Worm (Caenorhabditis elegans) whole organism, L4/young adult: Measurements from ENCODE around the gene Y55B1BR.6.

Experiments
- W03F9.2 ChIP-seq: fragments of 150-350 bp; optimal IDR thresholded peaks from 2 replicates; lab custom pipeline; 2014; ENCODE audit warnings: missing biosample characterization, missing genetic modification characterization
- dao-5 ChIP-seq: sonication (generic microtip); optimal IDR thresholded peaks from 2 replicates; lab custom pipeline; 2016; ENCODE audit warnings: missing genotype, missing genetic modification characterization, moderate library complexity, missing compliant biosample characterization
- him-1 ChIP-seq: sonication (generic microtip); optimal IDR thresholded peaks from 2 replicates; lab custom pipeline; 2016; ENCODE audit warnings: missing genotype, missing genetic modification reagents, missing genetic modification characterization, missing compliant biosample characterization

Gene Y55B1BR.6

ce11 chrIII:446860-447259 is 16.8 kb downstream of the Y55B1BR.6 start:
- TF ChIP-seq dao-5 (tag; lab: Kevin White, UChicago) (no peak), W03F9.2 (tag; lab: Kevin White, UChicago) (no peak), him-1 (tag; lab: Kevin White, UChicago) (no peak)

ce11 chrIII:444101-444500 is 19.5 kb downstream of the Y55B1BR.6 start, which contains the start of gene Y55B1BR.8:
TSS of gene Y55B1BR.8 (plus strand) at chrIII:444401.
- no peak for TF ChIP-seq him-1 (tag; lab: Kevin White, UChicago)
- TF ChIP-seq W03F9.2 (tag; lab: Kevin White, UChicago), result no peak
- no peak for TF ChIP-seq dao-5 (tag; lab: Kevin White, UChicago)

- no peak for TF ChIP-seq dao-5 (tag; lab: Kevin White, UChicago)
- TF ChIP-seq him-1 (tag; lab: Kevin White, UChicago), result no peak
- TF ChIP-seq W03F9.2 (tag; lab: Kevin White, UChicago), result no peak
These were observed 23.7 kb downstream of the Y55B1BR.6 start, which contains the start of gene affl-1 for ce11 chrIII:439926-440325. TSS of gene affl-1 (plus strand) at chrIII:440226.

- TF ChIP-seq W03F9.2 (tag; lab: Kevin White, UChicago), result no peak
- TF ChIP-seq him-1 (tag; lab: Kevin White, UChicago), result no peak
- TF ChIP-seq dao-5 (tag; lab: Kevin White, UChicago), result no peak
These were observed 26.6 kb downstream of the Y55B1BR.6 start for ce11 chrIII:437033-437432.

- no peak for TF ChIP-seq dao-5 (tag; lab: Kevin White, UChicago)
- no peak for TF ChIP-seq him-1 (tag; lab: Kevin White, UChicago)
- no peak for TF ChIP-seq W03F9.2 (tag; lab: Kevin White, UChicago)
These were observed 29.2 kb downstream of the Y55B1BR.6 start, which contains the start of gene affl-2 for ce11 chrIII:434361-434941. TSS of gene affl-2 (plus strand) at chrIII:434891.

ce11 chrIII:432988-433387 is 30.6 kb downstream of the Y55B1BR.6 start:
- TF ChIP-seq dao-5 (tag; lab: Kevin White, UChicago), result no peak
- no peak for TF ChIP-seq him-1 (tag; lab: Kevin White, UChicago)
- TF ChIP-seq W03F9.2 (tag; lab: Kevin White, UChicago), result no peak

- TF ChIP-seq him-1 (tag; lab: Kevin White, UChicago), result no peak
These were observed 34.6 kb downstream of the Y55B1BR.6 start, which contains the start of gene cec-8 for ce11 chrIII:429038-429437. TSS of gene cec-8 (plus strand) at chrIII:429338.

ce11 chrIII:423875-424274 is 39.7 kb downstream of the Y55B1BR.6 start:
- TF ChIP-seq dao-5 (tag; lab: Kevin White, UChicago) (no peak), him-1 (tag; lab: Kevin White, UChicago) (no peak), W03F9.2 (tag; lab: Kevin White, UChicago) (no peak)

ce11 chrIII:422553-422952 is 41.1 kb downstream of the Y55B1BR.6 start:
- no peak for TF ChIP-seq him-1 (tag; lab: Kevin White, UChicago)
- no peak for TF ChIP-seq dao-5 (tag; lab: Kevin White, UChicago)
- TF ChIP-seq W03F9.2 (tag; lab: Kevin White, UChicago), result no peak

ce11 chrIII:418649-419048 is 45.0 kb downstream of the Y55B1BR.6 start, which contains the start of gene stim-1:
TSS of gene stim-1 (minus strand) at chrIII:418749.
- TF ChIP-seq dao-5 (tag; lab: Kevin White, UChicago), result no peak
- TF ChIP-seq him-1 (tag; lab: Kevin White, UChicago), result no peak
- no peak for TF ChIP-seq W03F9.2 (tag; lab: Kevin White, UChicago)
